Worm (Caenorhabditis elegans): ENCODE data around the gene oatr-1.

Gene oatr-1

DNA sequence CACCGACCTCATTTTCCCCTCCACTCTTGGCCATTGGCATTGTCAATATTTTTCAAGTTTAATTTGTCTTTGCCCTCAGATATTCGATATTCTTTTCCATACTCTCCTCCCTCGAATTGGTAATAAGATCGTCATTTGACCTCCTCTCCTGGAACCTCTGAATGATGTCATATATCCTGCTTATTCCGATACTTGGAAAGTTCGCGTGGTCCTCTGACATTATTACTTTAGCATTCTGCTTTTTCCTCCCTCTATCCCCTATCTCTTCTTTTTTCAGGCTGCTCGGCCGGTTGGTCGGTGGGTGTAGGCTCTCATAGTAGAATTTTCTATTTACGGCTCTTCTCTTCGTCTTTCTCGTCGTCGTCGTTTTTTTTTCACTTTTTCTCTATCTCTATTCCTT, 43.5 kb downstream of the oatr-1 start (continued):
- no peak for TF ChIP-seq nhr-11 (tag; optimal IDR thresholded peaks at IDR 0.05)
- TF ChIP-seq aly-2 (tag; optimal IDR thresholded peaks at IDR 0.05) = no peak
- no peak for TF ChIP-seq elt-3 (tag; optimal IDR thresholded peaks at IDR 0.05)

DNA sequence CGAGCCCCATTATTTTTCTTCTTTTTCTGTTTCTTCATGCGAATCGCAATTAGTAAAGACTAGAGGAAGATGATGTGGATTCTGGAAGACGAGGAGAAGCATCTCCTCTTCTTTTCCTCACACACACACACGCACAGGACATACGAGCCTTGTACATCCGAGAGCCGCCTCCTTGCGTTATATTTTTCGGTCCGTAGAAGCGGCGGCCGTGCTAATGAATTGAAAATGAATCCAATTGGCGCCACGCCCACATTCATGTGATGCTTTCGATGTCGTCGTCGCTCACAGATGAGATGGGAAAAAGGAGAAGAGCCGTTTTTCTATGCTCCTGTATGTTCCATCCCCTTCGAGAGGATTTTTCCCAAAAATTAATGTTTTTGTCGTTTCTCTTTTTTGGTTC, 44.5 kb downstream of the oatr-1 start:
- TF ChIP-seq zag-1 (tag; optimal IDR thresholded peaks at IDR 0.05) = peak; percentile 58
- peak; percentile 24 for TF ChIP-seq nhr-129 (tag; optimal IDR thresholded peaks at IDR 0.05)
- TF ChIP-seq unc-55 (GFP tag; optimal IDR thresholded peaks at IDR 0.05) = peak; percentile 12
- TF ChIP-seq lsy-2 (tag; optimal IDR thresholded peaks at IDR 0.05) = no peak

ce11 chrIII:6350424-6350823, 45.6 kb downstream of the oatr-1 start:
- peak; percentile 47 for TF ChIP-seq sma-9 (GFP tag; optimal IDR thresholded peaks at IDR 0.05)
- TF ChIP-seq sma-9 (tag; optimal IDR thresholded peaks at IDR 0.05) = no peak
- no peak for TF ChIP-seq ZK546.5 (tag; optimal IDR thresholded peaks at IDR 0.05)
- no peak for TF ChIP-seq ztf-11 (tag; optimal IDR thresholded peaks at IDR 0.05)
- TF ChIP-seq lsy-2 (tag; optimal IDR thresholded peaks at IDR 0.05) = peak in 1 of 2 experiments; percentile 18

DNA sequence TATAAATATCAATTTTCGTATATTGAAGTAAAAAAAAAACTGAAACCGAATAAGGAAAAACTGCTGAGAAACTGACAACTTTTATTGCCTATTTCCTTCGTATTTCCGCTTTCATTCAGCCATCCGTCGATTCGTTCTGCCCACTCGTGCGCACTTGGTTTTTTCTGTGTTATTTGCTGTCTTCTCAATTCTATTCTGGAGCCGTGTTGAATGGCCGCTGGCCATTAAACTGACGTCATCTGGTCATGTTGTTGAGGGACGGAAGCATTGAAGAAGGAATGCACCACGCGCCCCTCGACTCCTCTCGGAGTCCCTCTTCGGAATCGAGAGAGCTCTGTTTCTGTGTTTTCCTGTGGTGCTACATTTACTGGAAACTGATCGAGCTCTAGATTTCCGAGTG, 47.4 kb downstream of the oatr-1 start:
- TF ChIP-seq C34F6.9 (tag; optimal IDR thresholded peaks at IDR 0.05) (peak; percentile 53), nhr-129 (tag; optimal IDR thresholded peaks at IDR 0.05) (peak; percentile 43), mdl-1 (tag; optimal IDR thresholded peaks at IDR 0.05) (peak in 1 of 2 experiments; percentile 75), unc-55 (GFP tag; optimal IDR thresholded peaks at IDR 0.05) (peak; percentile 6), nhr-25 (tag; optimal IDR thresholded peaks at IDR 0.05) (no peak), sma-9 (GFP tag; optimal IDR thresholded peaks at IDR 0.05) (peak; percentile 44), sma-9 (tag; optimal IDR thresholded peaks at IDR 0.05) (no peak), zag-1 (tag; optimal IDR thresholded peaks at IDR 0.05) (peak; percentile 35), crh-2 (tag; optimal IDR thresholded peaks at IDR 0.05) (peak; percentile 60), fos-1 (tag; optimal IDR thresholded peaks at IDR 0.05) (no peak), sem-4 (tag; optimal IDR thresholded peaks at IDR 0.05) (peak; percentile 55), blmp-1 (tag; optimal IDR thresholded peaks at IDR 0.05; ENCODE audit: insufficient read depth) (no peak), lsy-2 (tag; optimal IDR thresholded peaks at IDR 0.05) (peak; percentile 12 to 64), ztf-1 (GFP tag; conservative IDR thresholded peaks at IDR 0.05) (no peak), F13H6.1 (tag; optimal IDR thresholded peaks at IDR 0.05) (peak; percentile 57), lin-13 (GFP tag; optimal IDR thresholded peaks at IDR 0.05) (no peak), nhr-11 (tag; optimal IDR thresholded peaks at IDR 0.05) (no peak)

DNA sequence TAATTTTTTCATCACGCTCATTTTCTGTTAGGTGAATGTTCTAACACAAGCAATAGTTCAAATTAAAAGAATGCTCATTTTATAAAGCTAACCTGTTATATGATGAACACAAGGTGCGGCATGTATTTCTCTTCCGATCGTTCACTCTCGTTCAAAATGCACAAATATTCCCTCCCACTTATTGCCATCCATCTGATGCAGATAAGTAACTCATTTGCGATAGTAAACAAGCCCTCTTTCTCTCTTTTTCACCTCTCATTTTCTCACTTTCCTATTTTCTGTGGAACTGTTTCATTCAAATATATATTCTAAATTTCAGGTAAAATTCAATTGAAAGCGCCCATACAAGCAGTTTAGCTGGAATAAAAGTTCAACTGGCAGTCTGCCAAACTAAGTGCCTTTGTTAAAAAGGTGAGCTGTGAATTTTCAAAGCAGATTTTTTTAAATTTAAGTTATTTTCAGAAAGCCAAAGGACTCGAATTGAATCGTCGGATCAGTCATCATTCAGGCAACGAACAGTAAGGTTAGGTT, 49.9 kb downstream of the oatr-1 start, which contains the start of the genes trmt-10C.2 and C56G2.22:
Gene trmt-10C.2, plus strand, starts transcription at position 314 of the 531 bp plus-strand sequence.
Gene C56G2.22, plus strand, starts transcription at position 481 of the 531 bp plus-strand sequence.
- TF ChIP-seq nhr-10 (tag; optimal IDR thresholded peaks at IDR 0.05) (no peak), C34F6.9 (tag; optimal IDR thresholded peaks at IDR 0.05) (peak; percentile 1)

DNA sequence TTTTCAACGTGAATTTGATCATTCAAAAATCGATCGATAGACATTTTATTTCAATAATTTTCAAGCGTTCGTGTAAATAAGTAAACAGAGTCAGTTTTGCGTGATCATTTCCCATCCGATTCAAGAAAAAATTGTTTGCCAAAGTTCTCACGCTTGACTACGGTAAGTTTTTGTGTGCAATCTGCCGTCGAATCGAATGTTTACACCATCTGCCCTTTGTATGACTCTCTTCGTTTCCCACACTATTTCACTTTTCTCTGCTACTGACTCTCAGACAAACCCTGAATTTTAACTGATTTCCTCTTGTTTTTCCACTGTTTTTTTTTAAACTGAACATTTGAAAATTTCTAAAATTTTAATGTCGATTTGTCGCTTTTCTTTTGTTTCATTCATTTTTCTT, 51.2 kb downstream of the oatr-1 start:
- no peak for TF ChIP-seq nhr-237 (tag; optimal IDR thresholded peaks at IDR 0.05)
- TF ChIP-seq snpc-4 (tag; optimal IDR thresholded peaks at IDR 0.05) = peak; percentile 45
- peak; percentile 83 for TF ChIP-seq nhr-25 (tag; optimal IDR thresholded peaks at IDR 0.05)
- TF ChIP-seq elt-1 (tag; optimal IDR thresholded peaks at IDR 0.05) = no peak
- TF ChIP-seq unc-62 (GFP tag; optimal IDR thresholded peaks at IDR 0.05) = no peak
- TF ChIP-seq mdl-1 (tag; optimal IDR thresholded peaks at IDR 0.05) = peak in 1 of 2 experiments; percentile 2
- no peak for TF ChIP-seq mbf-1 (tag; optimal IDR thresholded peaks at IDR 0.05)
- TF ChIP-seq nhr-77 (tag; optimal IDR thresholded peaks at IDR 0.05) = no peak
- peak; percentile 90 for TF ChIP-seq crh-2 (tag; optimal IDR thresholded peaks at IDR 0.05)
- TF ChIP-seq aly-2 (tag; optimal IDR thresholded peaks at IDR 0.05) = no peak
- no peak for TF ChIP-seq lin-39 (tag; optimal IDR thresholded peaks at IDR 0.05)
- TF ChIP-seq mab-5 (tag; optimal IDR thresholded peaks at IDR 0.05) = peak; percentile 53
- no peak for TF ChIP-seq dmd-4 (tag; optimal IDR thresholded peaks at IDR 0.05)
- TF ChIP-seq ztf-4 (tag; optimal IDR thresholded peaks at IDR 0.05) = peak; percentile 73
- TF ChIP-seq nhr-11 (tag; optimal IDR thresholded peaks at IDR 0.05) = no peak
- TF ChIP-seq blmp-1 (tag; optimal IDR thresholded peaks at IDR 0.05; ENCODE audit: insufficient read depth) = peak; percentile 34
- peak; percentile 85 for TF ChIP-seq sem-4 (tag; optimal IDR thresholded peaks at IDR 0.05)
- peak; percentile 94 for TF ChIP-seq C34F6.9 (tag; optimal IDR thresholded peaks at IDR 0.05)
- peak; percentile 53 for TF ChIP-seq nhr-10 (tag; optimal IDR thresholded peaks at IDR 0.05)
- peak; percentile 91 for TF ChIP-seq nhr-6 (tag; optimal IDR thresholded peaks at IDR 0.05)
- TF ChIP-seq peb-1 (tag; optimal IDR thresholded peaks at IDR 0.05) = no peak
- peak; percentile 81 for TF ChIP-seq fos-1 (tag; optimal IDR thresholded peaks at IDR 0.05)
- no peak for TF ChIP-seq elt-3 (tag; optimal IDR thresholded peaks at IDR 0.05)
- TF ChIP-seq unc-39 (tag; optimal IDR thresholded peaks at IDR 0.05) = no peak
- TF ChIP-seq F13H6.1 (tag; optimal IDR thresholded peaks at IDR 0.05) = peak; percentile 87
- peak; percentile 95 for TF ChIP-seq unc-55 (GFP tag; optimal IDR thresholded peaks at IDR 0.05)
- peak; percentile 3 for TF ChIP-seq lin-11 (tag; optimal IDR thresholded peaks at IDR 0.05)
- TF ChIP-seq sma-9 (GFP tag; optimal IDR thresholded peaks at IDR 0.05) = peak; percentile 72
- no peak for TF ChIP-seq sma-9 (tag; optimal IDR thresholded peaks at IDR 0.05)
- TF ChIP-seq nhr-21 (tag; optimal IDR thresholded peaks at IDR 0.05) = peak; percentile 66
- TF ChIP-seq zag-1 (tag; optimal IDR thresholded peaks at IDR 0.05) = peak; percentile 45
- TF ChIP-seq ceh-82 (tag; optimal IDR thresholded peaks at IDR 0.05) = no peak
- TF ChIP-seq alr-1 (tag; optimal IDR thresholded peaks at IDR 0.05) = no peak
- TF ChIP-seq ztf-1 (GFP tag; conservative IDR thresholded peaks at IDR 0.05) = no peak
- TF ChIP-seq nhr-12 (tag; optimal IDR thresholded peaks at IDR 0.05) = no peak
